5 fruit fly cellular contexts compared by ENCODE assay signal in genomic region chr3R:9344791-9345208, dm6.
A peak's percentile ranks its signal among the peaks of the same experiment; 100 is the strongest.
TF ChIP-seq lines count a peak whose summit lies in the region.

No protein-coding gene starts in this region.

- no peak for TF ChIP-seq CTCF in whole organism, embryonic (GFP tag; optimal IDR thresholded peaks at IDR 0.05; lab: Kevin White, UChicago)

TF ChIP-seq in whole organism, adult, 20 proteins besides CTCF, POLR2A, EP300 and RAD21:
- TF ChIP-seq CG14711 (tag; optimal IDR thresholded peaks at IDR 0.05; lab: Kevin White, UChicago) (peak; percentile 22), CG1620 (GFP tag; optimal IDR thresholded peaks at IDR 0.05; lab: Kevin White, UChicago) (no peak), toe (GFP tag; optimal IDR thresholded peaks at IDR 0.05; lab: Kevin White, UChicago) (no peak), kay (GFP tag; lab: Kevin White, UChicago; ENCODE audit: borderline replicate concordance) (peak; percentile 66)

TF ChIP-seq in whole organism, embryonic, 481 proteins besides CTCF, POLR2A, EP300 and RAD21 (continues in another document):
- TF ChIP-seq fd96Cb (tag; optimal IDR thresholded peaks at IDR 0.05; lab: Kevin White, UChicago), result peak; percentile 29
- peak; percentile 61 for TF ChIP-seq Sox102F (GFP tag; optimal IDR thresholded peaks at IDR 0.05; lab: Kevin White, UChicago)
- TF ChIP-seq Nf-YB (GFP tag; optimal IDR thresholded peaks at IDR 0.05; lab: Kevin White, UChicago), result peak; percentile 14
- TF ChIP-seq gsb-n (tag; optimal IDR thresholded peaks at IDR 0.05; lab: Kevin White, UChicago), result peak; percentile 25
- TF ChIP-seq Xrp1 (GFP tag; IDR thresholded peaks at IDR 0.05; lab: Robert Waterston, UW), result peak; percentile 61
- TF ChIP-seq CG10979 (tag; optimal IDR thresholded peaks at IDR 0.05; lab: Kevin White, UChicago), result peak; percentile 58
- TF ChIP-seq CG6813 (GFP tag; optimal IDR thresholded peaks at IDR 0.05; lab: Kevin White, UChicago), result no peak
- no peak for TF ChIP-seq B-H1 (GFP tag; IDR thresholded peaks at IDR 0.05; lab: Robert Waterston, UW)
- TF ChIP-seq dysf (GFP tag; IDR thresholded peaks at IDR 0.05; lab: Robert Waterston, UW), result peak; percentile 48; the same call in 2 of the 3 replicates
- peak; percentile 33; the same call in 2 of the 3 replicates for TF ChIP-seq CG34422 (GFP tag; IDR thresholded peaks at IDR 0.05; lab: Robert Waterston, UW)
- TF ChIP-seq ato (GFP tag; IDR thresholded peaks at IDR 0.05; lab: Robert Waterston, UW; ENCODE audit: partially characterized antibody), result no peak
- TF ChIP-seq CG1792 (GFP tag; optimal IDR thresholded peaks at IDR 0.05; lab: Kevin White, UChicago), result no peak
- peak; percentile 52 for TF ChIP-seq gcm (GFP tag; optimal IDR thresholded peaks at IDR 0.05; lab: Kevin White, UChicago)
- TF ChIP-seq YL-1 (GFP tag; optimal IDR thresholded peaks at IDR 0.05; lab: Kevin White, UChicago), result no peak
- TF ChIP-seq Dll (GFP tag; IDR thresholded peaks at IDR 0.05; lab: Robert Waterston, UW; ENCODE audit: partially characterized antibody), result no peak
- peak; percentile 25 for TF ChIP-seq CG8089 (GFP tag; optimal IDR thresholded peaks at IDR 0.05; lab: Kevin White, UChicago)
- TF ChIP-seq Oli (tag; optimal IDR thresholded peaks at IDR 0.05; lab: Kevin White, UChicago), result peak; percentile 56
- no peak for TF ChIP-seq CG6765 (GFP tag; optimal IDR thresholded peaks at IDR 0.05; lab: Kevin White, UChicago)
- peak; percentile 44; the same call in 1 of the 2 replicates for TF ChIP-seq CG32532 (GFP tag; IDR thresholded peaks at IDR 0.05; lab: Robert Waterston, UW)
- TF ChIP-seq al (GFP tag; IDR thresholded peaks at IDR 0.05; lab: Robert Waterston, UW), result no peak
- no peak for TF ChIP-seq Side (GFP tag; optimal IDR thresholded peaks at IDR 0.05; lab: Kevin White, UChicago)

TF ChIP-seq in whole organism, prepupa, 60 proteins besides CTCF, POLR2A, EP300 and RAD21 (continues in another document):
- TF ChIP-seq Lpt (GFP tag; optimal IDR thresholded peaks at IDR 0.05; lab: Kevin White, UChicago), result no peak
- TF ChIP-seq CG8319 (GFP tag; optimal IDR thresholded peaks at IDR 0.05; lab: Kevin White, UChicago), result no peak
- TF ChIP-seq CG6276 (GFP tag; optimal IDR thresholded peaks at IDR 0.05; lab: Kevin White, UChicago), result peak; percentile 44
- TF ChIP-seq CG11902 (GFP tag; optimal IDR thresholded peaks at IDR 0.05; lab: Kevin White, UChicago), result no peak
- no peak for TF ChIP-seq CG9139 (GFP tag; optimal IDR thresholded peaks at IDR 0.05; lab: Kevin White, UChicago)
- TF ChIP-seq CG7368 (GFP tag; optimal IDR thresholded peaks at IDR 0.05; lab: Kevin White, UChicago), result no peak
- TF ChIP-seq CG32006 (GFP tag; optimal IDR thresholded peaks at IDR 0.05; lab: Kevin White, UChicago), result peak; percentile 51
- no peak for TF ChIP-seq Hr38 (GFP tag; optimal IDR thresholded peaks at IDR 0.05; lab: Kevin White, UChicago)
- no peak for TF ChIP-seq CG3919 (GFP tag; optimal IDR thresholded peaks at IDR 0.05; lab: Kevin White, UChicago)
- no peak for TF ChIP-seq Ets21C (GFP tag; optimal IDR thresholded peaks at IDR 0.05; lab: Kevin White, UChicago)
- TF ChIP-seq esn (GFP tag; optimal IDR thresholded peaks at IDR 0.05; lab: Kevin White, UChicago), result peak; percentile 22
- no peak for TF ChIP-seq CG11294 (GFP tag; IDR thresholded peaks at IDR 0.05; lab: Robert Waterston, UW)
- no peak for TF ChIP-seq dsx (GFP tag; optimal IDR thresholded peaks at IDR 0.05; lab: Kevin White, UChicago; ENCODE audit: poor library complexity, severe bottlenecking)
- TF ChIP-seq Sox102F (GFP tag; optimal IDR thresholded peaks at IDR 0.05; lab: Kevin White, UChicago), result peak; percentile 20
- no peak for TF ChIP-seq CG4318 (GFP tag; optimal IDR thresholded peaks at IDR 0.05; lab: Kevin White, UChicago)
- no peak for TF ChIP-seq CG6854 (GFP tag; optimal IDR thresholded peaks at IDR 0.05; lab: Kevin White, UChicago)
- peak; percentile 8 for TF ChIP-seq CG6792 (GFP tag; optimal IDR thresholded peaks at IDR 0.05; lab: Kevin White, UChicago)
- TF ChIP-seq CG3032 (tag; optimal IDR thresholded peaks at IDR 0.05; lab: Kevin White, UChicago), result no peak
- TF ChIP-seq achi (GFP tag; optimal IDR thresholded peaks at IDR 0.05; lab: Kevin White, UChicago), result peak; percentile 37
- peak; percentile 26 for TF ChIP-seq Hr39 (GFP tag; optimal IDR thresholded peaks at IDR 0.05; lab: Kevin White, UChicago)
- TF ChIP-seq pdm3 (GFP tag; optimal IDR thresholded peaks at IDR 0.05; lab: Kevin White, UChicago), result peak; percentile 38
- no peak for TF ChIP-seq Eip75B (GFP tag; optimal IDR thresholded peaks at IDR 0.05; lab: Kevin White, UChicago)
- TF ChIP-seq CG31627 (GFP tag; optimal IDR thresholded peaks at IDR 0.05; lab: Kevin White, UChicago), result peak; percentile 32

TF ChIP-seq in whole organism, pupa, 21 proteins besides CTCF, POLR2A, EP300 and RAD21:
- TF ChIP-seq Pif1A (GFP tag; optimal IDR thresholded peaks at IDR 0.05; lab: Kevin White, UChicago) (peak; percentile 25), CG32121 (GFP tag; IDR thresholded peaks at IDR 0.05; lab: Robert Waterston, UW) (no peak), rn (GFP tag; IDR thresholded peaks at IDR 0.05; lab: Robert Waterston, UW) (no peak), CG12605 (GFP tag; IDR thresholded peaks at IDR 0.05; lab: Robert Waterston, UW) (0 out of 2 replicates have a peak, but pooled peaks have one; percentile 10), CG4496 (GFP tag; IDR thresholded peaks at IDR 0.05; lab: Robert Waterston, UW) (peak; percentile 7; the same call in 1 of the 3 replicates), Ets98B (GFP tag; IDR thresholded peaks at IDR 0.05; lab: Robert Waterston, UW) (no peak), gl (tag; optimal IDR thresholded peaks at IDR 0.05; lab: Kevin White, UChicago) (no peak), CG8159 (tag; optimal IDR thresholded peaks at IDR 0.05; lab: Kevin White, UChicago) (no peak), CG13204 (GFP tag; optimal IDR thresholded peaks at IDR 0.05; lab: Kevin White, UChicago) (no peak), Pif1B (GFP tag; optimal IDR thresholded peaks at IDR 0.05; lab: Kevin White, UChicago) (no peak), fd96Ca (GFP tag; IDR thresholded peaks at IDR 0.05; lab: Robert Waterston, UW) (0 out of 3 replicates have a peak, but pooled peaks have one; percentile 5), Snoo (tag; optimal IDR thresholded peaks at IDR 0.05; lab: Kevin White, UChicago) (no peak), CG10348 (GFP tag; IDR thresholded peaks at IDR 0.05; lab: Robert Waterston, UW) (no peak), CG34367 (tag; optimal IDR thresholded peaks at IDR 0.05; lab: Kevin White, UChicago) (no peak), CG9948 (tag; optimal IDR thresholded peaks at IDR 0.05; lab: Kevin White, UChicago) (no peak), CG8301 (tag; optimal IDR thresholded peaks at IDR 0.05; lab: Kevin White, UChicago) (peak; percentile 21), CG15710 (tag; optimal IDR thresholded peaks at IDR 0.05; lab: Kevin White, UChicago) (no peak), CG17806 (tag; optimal IDR thresholded peaks at IDR 0.05; lab: Kevin White, UChicago) (no peak), D1 (tag; optimal IDR thresholded peaks at IDR 0.05; lab: Kevin White, UChicago) (no peak), CG14655 (GFP tag; optimal IDR thresholded peaks at IDR 0.05; lab: Kevin White, UChicago) (peak; percentile 42), EcR (GFP tag; optimal IDR thresholded peaks at IDR 0.05; lab: Kevin White, UChicago) (no peak)

TF ChIP-seq in whole organism, wandering third instar larva, 38 proteins besides CTCF, POLR2A, EP300 and RAD21:
- no peak for TF ChIP-seq usp (GFP tag; optimal IDR thresholded peaks at IDR 0.05; lab: Kevin White, UChicago)
- peak; percentile 4 for TF ChIP-seq psq (GFP tag; optimal IDR thresholded peaks at IDR 0.05; lab: Kevin White, UChicago)
- no peak for TF ChIP-seq OdsH (GFP tag; optimal IDR thresholded peaks at IDR 0.05; lab: Kevin White, UChicago)
- peak; percentile 39 for TF ChIP-seq fru (GFP tag; optimal IDR thresholded peaks at IDR 0.05; lab: Kevin White, UChicago)
- TF ChIP-seq rgr (GFP tag; optimal IDR thresholded peaks at IDR 0.05; lab: Kevin White, UChicago), result peak; percentile 40
- peak; percentile 28 to 35 for TF ChIP-seq foxo (GFP tag; optimal IDR thresholded peaks at IDR 0.05; lab: Kevin White, UChicago)
